Worm (Caenorhabditis elegans): Measurements from ENCODE around the gene Y62E10A.19.
"Not testable (repeated sequence)": the region's sequence is repeated elsewhere in the genome, so short reads cannot be mapped to it uniquely, and the experiment has no call there.

DNA sequence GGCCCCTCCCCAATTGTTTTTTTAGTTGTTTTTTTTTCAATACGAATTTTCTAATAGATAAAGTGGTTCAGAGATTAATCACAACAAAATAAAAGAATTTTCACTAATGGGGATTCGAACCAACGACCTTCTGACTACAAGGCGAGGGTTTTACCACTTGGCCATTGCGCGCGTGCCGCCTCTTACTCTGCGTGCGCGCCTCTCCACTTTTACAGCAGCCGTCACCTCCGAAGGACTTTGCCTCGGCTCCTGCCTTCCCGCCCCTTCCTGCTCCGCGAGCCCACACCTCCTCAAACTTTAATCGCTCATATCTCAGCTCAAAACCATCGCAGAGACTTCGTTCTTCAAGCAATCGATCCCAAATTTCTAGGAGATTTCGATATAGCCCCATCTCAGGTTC is 22.0 kb upstream of the Y62E10A.19 start:
- TF ChIP-seq hmbx-1 (tag; optimal IDR thresholded peaks at IDR 0.05); ama-1 (optimal IDR thresholded peaks at IDR 0.05); scrt-1 (GFP tag; IDR thresholded peaks at IDR 0.05); hmg-4 (GFP tag; optimal IDR thresholded peaks at IDR 0.05); ets-7 (tag; optimal IDR thresholded peaks at IDR 0.05); hnd-1 (tag; optimal IDR thresholded peaks at IDR 0.05): not testable (repeated sequence)

Data from whole organism, early embryonic.